Fruit fly (Drosophila melanogaster) Kc167 (cell line): ENCODE measurements around the gene CG7370.

Source experiments
- Myc ChIP-seq: fragments of >200 bp; optimal IDR thresholded peaks from 2 replicates; lab custom pipeline; 2017; ENCODE audit warnings: missing external identifiers
- Sin3A ChIP-seq: fragments of >200 bp; optimal IDR thresholded peaks from 2 replicates; lab custom pipeline; 2018; ENCODE audit warnings: missing external identifiers
- h ChIP-seq: fragments of >200 bp; optimal IDR thresholded peaks from 3 replicates; lab custom pipeline; 2018; ENCODE audit warnings: missing external identifiers
- insv ChIP-seq: fragments of >200 bp; optimal IDR thresholded peaks from 3 replicates; lab custom pipeline; 2018; ENCODE audit warnings: missing external identifiers
- psq ChIP-seq: fragments of >200 bp; optimal IDR thresholded peaks from 2 replicates; lab custom pipeline; 2017; ENCODE audit warnings: missing external identifiers
- ttk ChIP-seq: sonication (Bioruptor generic); optimal IDR thresholded peaks from 2 replicates; lab custom pipeline; 2017; ENCODE audit warnings: missing external identifiers

The CG7370 gene

DNA sequence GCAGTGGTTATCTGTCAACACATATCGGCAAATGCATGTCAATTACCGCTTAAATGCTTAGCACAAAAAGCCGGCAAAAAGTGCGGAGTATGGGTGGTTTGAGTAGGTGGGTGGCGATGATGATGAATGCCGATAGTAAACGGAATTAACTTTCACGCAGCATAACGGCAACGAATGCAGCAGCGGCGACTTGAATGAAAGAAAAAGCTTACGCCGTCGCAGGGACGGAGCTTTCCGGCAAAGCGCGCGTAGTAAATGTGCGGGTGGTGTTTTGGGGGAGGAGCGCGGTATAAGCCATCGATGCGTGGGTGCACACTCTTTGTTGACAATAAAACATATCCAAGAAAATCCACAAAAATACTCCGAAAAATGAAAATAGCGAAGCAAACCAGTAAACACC is at the start of gene CG7370:
TSS of gene CG7370 (plus strand) at position 301 of the 400 bp plus-strand sequence.
- no peak for TF ChIP-seq Sin3A (lab: Kevin White, UChicago)
- TF ChIP-seq insv (lab: Kevin White, UChicago), result no peak
- TF ChIP-seq h (lab: Kevin White, UChicago), result no peak
- TF ChIP-seq psq (lab: Kevin White, UChicago), result no peak
- TF ChIP-seq ttk (lab: Kevin White, UChicago), result no peak
- no peak for TF ChIP-seq Myc (lab: Kevin White, UChicago)

DNA sequence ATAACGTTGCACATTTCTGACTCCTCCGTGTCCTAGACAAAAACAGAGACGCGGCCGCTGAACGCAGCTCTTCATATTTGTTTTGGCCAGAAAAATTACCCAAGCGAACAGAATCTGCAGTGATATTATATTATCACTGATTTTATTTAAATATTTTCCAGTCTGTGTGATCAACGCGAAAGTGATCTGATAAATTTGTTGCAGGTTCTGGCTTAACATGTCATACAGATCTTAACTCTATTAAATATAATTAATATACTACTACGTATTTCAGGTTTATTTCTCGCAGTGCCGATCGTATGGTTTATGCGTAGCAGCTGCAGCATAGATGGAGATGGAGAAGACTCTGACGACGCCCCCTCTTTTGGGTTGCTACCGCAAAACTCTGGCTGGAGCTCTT is 48.7 kb upstream of the CG7370 start:
- no peak for TF ChIP-seq insv (lab: Kevin White, UChicago)
- no peak for TF ChIP-seq h (lab: Kevin White, UChicago)
- no peak for TF ChIP-seq ttk (lab: Kevin White, UChicago)
- no peak for TF ChIP-seq Sin3A (lab: Kevin White, UChicago)
- no peak for TF ChIP-seq Myc (lab: Kevin White, UChicago)
- TF ChIP-seq psq (lab: Kevin White, UChicago), result no peak

- TF ChIP-seq ttk (lab: Kevin White, UChicago) (no peak), h (lab: Kevin White, UChicago) (no peak), psq (lab: Kevin White, UChicago) (no peak), insv (lab: Kevin White, UChicago) (no peak), Sin3A (lab: Kevin White, UChicago) (no peak), Myc (lab: Kevin White, UChicago) (no peak)
Measured at dm6 chr3L:21727013-21727727, 42.4 kb upstream of the CG7370 start.

- no peak for TF ChIP-seq ttk (lab: Kevin White, UChicago)
- no peak for TF ChIP-seq Myc (lab: Kevin White, UChicago)
- no peak for TF ChIP-seq psq (lab: Kevin White, UChicago)
- no peak for TF ChIP-seq insv (lab: Kevin White, UChicago)
- no peak for TF ChIP-seq Sin3A (lab: Kevin White, UChicago)
- no peak for TF ChIP-seq h (lab: Kevin White, UChicago)
Measured at dm6 chr3L:21727728-21728124, 41.9 kb upstream of the CG7370 start.

- TF ChIP-seq psq (lab: Kevin White, UChicago), result no peak
Measured at dm6 chr3L:21728616-21729047, 41.0 kb upstream of the CG7370 start, which contains the start of the genes CG11247 and Polr2H. CG11247 (minus strand) TSS chr3L:21728806. Polr2H (plus strand) TSS chr3L:21728932.

DNA sequence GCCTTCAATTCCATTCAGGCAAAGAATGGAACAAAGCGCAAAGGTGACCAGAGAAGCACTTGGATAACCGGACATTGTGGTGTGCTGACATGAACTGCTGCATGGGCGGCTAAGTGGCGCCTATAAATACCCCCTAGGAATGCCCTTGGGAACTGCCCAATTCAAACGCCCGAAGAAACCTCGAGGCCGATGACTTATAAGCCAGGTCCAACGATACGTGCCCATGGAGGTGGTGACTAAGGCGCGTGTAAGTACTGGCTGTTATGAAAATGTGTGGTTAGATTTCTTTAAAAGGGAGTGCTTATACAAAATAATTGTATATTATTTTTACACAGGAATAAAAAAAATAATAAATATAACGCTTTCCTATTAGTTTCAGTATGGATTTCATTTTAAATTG is 39.3 kb upstream of the CG7370 start, which contains the start of gene CG14570:
TSS of gene CG14570 (minus strand) at position 101 of the 400 bp plus-strand sequence.
- TF ChIP-seq Myc (lab: Kevin White, UChicago) (no peak), ttk (lab: Kevin White, UChicago) (no peak), psq (lab: Kevin White, UChicago) (no peak), Sin3A (lab: Kevin White, UChicago) (no peak), insv (lab: Kevin White, UChicago) (no peak), h (lab: Kevin White, UChicago) (no peak)

DNA sequence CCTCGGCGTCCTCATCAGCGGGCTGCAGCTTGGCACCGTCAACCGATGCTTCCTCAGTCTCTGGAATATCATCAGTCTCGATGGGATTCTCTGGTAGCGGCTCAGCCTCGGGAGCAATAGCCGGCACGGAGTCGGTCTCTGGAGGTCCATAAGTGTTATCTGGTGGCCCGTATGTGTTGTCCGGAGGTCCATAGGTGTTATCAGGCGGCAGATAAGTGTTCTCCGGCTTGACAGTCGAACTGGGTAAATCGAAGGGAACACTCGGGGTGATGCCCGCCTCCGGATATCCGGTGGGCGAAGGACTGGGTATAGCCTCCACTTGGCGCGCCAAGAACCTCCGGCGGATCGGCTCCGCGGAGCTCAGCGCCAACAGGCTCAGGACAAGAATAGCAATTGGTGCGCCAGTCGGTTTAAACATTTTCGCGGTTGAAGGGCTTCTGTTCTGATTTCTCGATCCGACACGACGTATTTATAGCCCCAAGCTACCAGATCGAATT is 38.5 kb upstream of the CG7370 start, which contains the start of gene CG14569:
TSS of gene CG14569 (minus strand) at position 447 of the 497 bp plus-strand sequence.
- TF ChIP-seq Sin3A (lab: Kevin White, UChicago) (no peak), ttk (lab: Kevin White, UChicago) (no peak)

DNA sequence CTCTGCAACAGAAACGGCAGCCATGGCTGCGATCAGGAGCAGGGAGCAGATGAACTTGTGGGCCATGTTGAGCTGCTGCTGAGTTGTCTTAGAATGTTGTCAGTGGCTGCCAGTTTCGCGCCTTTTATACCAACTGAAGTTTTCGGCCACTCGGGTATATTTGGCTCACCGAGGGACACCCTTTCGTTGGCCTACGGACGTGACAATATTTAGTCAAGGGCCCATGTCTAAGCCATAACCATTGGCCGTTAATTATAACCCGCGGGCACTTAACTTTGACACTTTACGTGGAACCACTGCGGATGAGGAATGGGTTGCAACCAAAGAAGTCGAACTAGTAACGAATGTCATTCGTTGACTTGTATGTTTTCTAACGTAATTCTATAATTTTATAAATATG is 36.2 kb upstream of the CG7370 start, which contains the start of gene CG14568:
TSS of gene CG14568 (minus strand) at position 101 of the 400 bp plus-strand sequence.
- TF ChIP-seq ttk (lab: Kevin White, UChicago), result no peak
- no peak for TF ChIP-seq Sin3A (lab: Kevin White, UChicago)
- TF ChIP-seq h (lab: Kevin White, UChicago), result no peak
- TF ChIP-seq Myc (lab: Kevin White, UChicago), result no peak
- TF ChIP-seq psq (lab: Kevin White, UChicago), result no peak
- TF ChIP-seq insv (lab: Kevin White, UChicago), result no peak

dm6 chr3L:21733799-21734198 is 35.8 kb upstream of the CG7370 start, which contains the start of gene CG14573:
CG14573 (plus strand) TSS chr3L:21734099.
- TF ChIP-seq ttk (lab: Kevin White, UChicago), result no peak
- no peak for TF ChIP-seq insv (lab: Kevin White, UChicago)
- no peak for TF ChIP-seq Myc (lab: Kevin White, UChicago)
- TF ChIP-seq h (lab: Kevin White, UChicago), result no peak
- TF ChIP-seq psq (lab: Kevin White, UChicago), result no peak
- no peak for TF ChIP-seq Sin3A (lab: Kevin White, UChicago)

dm6 chr3L:21738175-21739016 is 31.2 kb upstream of the CG7370 start, which contains the start of gene CG14567:
CG14567 (minus strand) TSS chr3L:21738430.
- TF ChIP-seq ttk (lab: Kevin White, UChicago) (no peak), Sin3A (lab: Kevin White, UChicago) (no peak), Myc (lab: Kevin White, UChicago) (no peak), h (lab: Kevin White, UChicago) (no peak), psq (lab: Kevin White, UChicago) (no peak), insv (lab: Kevin White, UChicago) (no peak)
